Fruit fly (Drosophila melanogaster) S2 (cell line): ENCODE results near the gene Abd-B.

Experiments
- CG8478 ChIP-seq: fragments of >200 bp; optimal IDR thresholded peaks from 2 replicates; lab custom pipeline; 2018
- CTCF ChIP-seq, 2 experiments: fragments of >200 bp; optimal IDR thresholded peaks; 2 replicates each; lab custom pipeline; 2018

The Abd-B gene

dm6 chr3R:16923526-16924176, 48.4 kb downstream of the Abd-B start:
- TF ChIP-seq CG8478 (lab: Kevin White, UChicago), result no peak
- TF ChIP-seq CTCF (optimal IDR thresholded peaks at IDR 0.05; lab: Kevin White, UChicago), result no peak

dm6 chr3R:16921416-16921815, 50.6 kb downstream of the Abd-B start:
- TF ChIP-seq CG8478 (lab: Kevin White, UChicago), result no peak
- TF ChIP-seq CTCF (optimal IDR thresholded peaks at IDR 0.05; lab: Kevin White, UChicago), result no peak

dm6 chr3R:16920403-16920802, 51.6 kb downstream of the Abd-B start:
- TF ChIP-seq CG8478 (lab: Kevin White, UChicago) (no peak), CTCF (optimal IDR thresholded peaks at IDR 0.05; lab: Kevin White, UChicago) (peak; percentile 15 to 21)

dm6 chr3R:16918988-16919427, 53.0 kb downstream of the Abd-B start:
- peak; percentile 99 for TF ChIP-seq CTCF (optimal IDR thresholded peaks at IDR 0.05; lab: Kevin White, UChicago)
- no peak for TF ChIP-seq CG8478 (lab: Kevin White, UChicago)

dm6 chr3R:16915587-16915986, 56.4 kb downstream of the Abd-B start:
- no peak for TF ChIP-seq CTCF (optimal IDR thresholded peaks at IDR 0.05; lab: Kevin White, UChicago)
- no peak for TF ChIP-seq CG8478 (lab: Kevin White, UChicago)

dm6 chr3R:16913300-16913928, 58.6 kb downstream of the Abd-B start:
- TF ChIP-seq CTCF (optimal IDR thresholded peaks at IDR 0.05; lab: Kevin White, UChicago) (no peak), CG8478 (lab: Kevin White, UChicago) (no peak)

dm6 chr3R:16907790-16908189, 64.2 kb downstream of the Abd-B start:
- TF ChIP-seq CG8478 (lab: Kevin White, UChicago), result no peak
- TF ChIP-seq CTCF (optimal IDR thresholded peaks at IDR 0.05; lab: Kevin White, UChicago), result no peak

- TF ChIP-seq CTCF (optimal IDR thresholded peaks at IDR 0.05; lab: Kevin White, UChicago), result no peak
- no peak for TF ChIP-seq CG8478 (lab: Kevin White, UChicago)
Measured at dm6 chr3R:16901995-16902394, 70.0 kb downstream of the Abd-B start.

dm6 chr3R:16899659-16900022, 72.4 kb downstream of the Abd-B start:
- TF ChIP-seq CTCF (optimal IDR thresholded peaks at IDR 0.05; lab: Kevin White, UChicago), result peak in 1 of 2 experiments; percentile 56
- TF ChIP-seq CG8478 (lab: Kevin White, UChicago), result no peak

- TF ChIP-seq CG8478 (lab: Kevin White, UChicago) (no peak), CTCF (optimal IDR thresholded peaks at IDR 0.05; lab: Kevin White, UChicago) (peak in 1 of 2 experiments; percentile 56)
Measured at dm6 chr3R:16898791-16899658, 73.0 kb downstream of the Abd-B start.

dm6 chr3R:16898385-16898784, 73.7 kb downstream of the Abd-B start:
- TF ChIP-seq CG8478 (lab: Kevin White, UChicago) (no peak), CTCF (optimal IDR thresholded peaks at IDR 0.05; lab: Kevin White, UChicago) (peak; percentile 56 to 63)

- TF ChIP-seq CTCF (optimal IDR thresholded peaks at IDR 0.05; lab: Kevin White, UChicago) (no peak), CG8478 (lab: Kevin White, UChicago) (no peak)
Measured at dm6 chr3R:16896193-16896592, 75.8 kb downstream of the Abd-B start, which contains the start of gene MSAmiP. Gene MSAmiP (minus strand): TSS chr3R:16896293.

dm6 chr3R:16893325-16893724, 78.7 kb downstream of the Abd-B start:
- TF ChIP-seq CTCF (optimal IDR thresholded peaks at IDR 0.05; lab: Kevin White, UChicago) (no peak), CG8478 (lab: Kevin White, UChicago) (no peak)

- no peak for TF ChIP-seq CG8478 (lab: Kevin White, UChicago)
- TF ChIP-seq CTCF (optimal IDR thresholded peaks at IDR 0.05; lab: Kevin White, UChicago), result no peak
Measured at dm6 chr3R:16891995-16892394, 80.0 kb downstream of the Abd-B start.
